Fruit fly (Drosophila melanogaster): ENCODE results near the gene CG3199.

dm6 chr3R:14131972-14132371 is 30.5 kb upstream of the CG3199 start, which contains the start of gene CG14356:
- no peak for TF ChIP-seq CG8159 (tag; optimal IDR thresholded peaks at IDR 0.05)
- no peak for TF ChIP-seq CG15710 (tag; optimal IDR thresholded peaks at IDR 0.05)
- no peak for TF ChIP-seq rn (GFP tag; IDR thresholded peaks at IDR 0.05)
- TF ChIP-seq CG34367 (tag; optimal IDR thresholded peaks at IDR 0.05) = no peak
- no peak for TF ChIP-seq fd96Ca (GFP tag; IDR thresholded peaks at IDR 0.05)
- no peak for TF ChIP-seq CG13204 (GFP tag; optimal IDR thresholded peaks at IDR 0.05)
- no peak for TF ChIP-seq D1 (tag; optimal IDR thresholded peaks at IDR 0.05)
- no peak for TF ChIP-seq Pif1B (GFP tag; optimal IDR thresholded peaks at IDR 0.05)
- TF ChIP-seq CG14655 (GFP tag; optimal IDR thresholded peaks at IDR 0.05) = no peak
- no peak for TF ChIP-seq CG12605 (GFP tag; IDR thresholded peaks at IDR 0.05)

All from whole organism, pupa.